Worm (Caenorhabditis elegans) whole organism, L4 larva: ENCODE results near the gene srt-16.
"Not testable (repeated sequence)": the region's sequence is repeated elsewhere in the genome, so short reads cannot be mapped to it uniquely, and the experiment has no call there.

Experiments used
- F10B5.3 ChIP-seq: sonication (generic microtip); optimal IDR thresholded peaks from 2 replicates; lab custom pipeline; 2016; ENCODE audit warnings: mild to moderate bottlenecking, missing genetic modification characterization, missing compliant biosample characterization
- F49E8.2 ChIP-seq: sonication (generic microtip); optimal IDR thresholded peaks from 2 replicates; lab custom pipeline; 2016; ENCODE audit warnings: missing compliant biosample characterization, mild to moderate bottlenecking, missing genetic modification characterization, borderline replicate concordance
- T20F7.1 ChIP-seq: fragments of 200-800 bp; sonication (Bioruptor generic); optimal IDR thresholded peaks from 2 replicates; lab custom pipeline; 2018; ENCODE audit warnings: mild to moderate bottlenecking, missing genetic modification characterization, missing compliant biosample characterization
- ama-1 ChIP-seq: fragments of 150-350 bp; optimal IDR thresholded peaks from 2 replicates; lab custom pipeline; 2014; ENCODE audit warnings: inconsistent platforms, mixed read lengths
- arid-1 ChIP-seq: fragments of 200-800 bp; sonication (Bioruptor generic); conservative IDR thresholded peaks from 2 replicates; pipeline ENCODE4 v1.3.6; 2022; ENCODE audit warnings: missing genetic modification reagents, missing genetic modification characterization, missing compliant biosample characterization
- ceh-20 ChIP-seq: fragments of 200-800 bp; sonication (Bioruptor generic); IDR thresholded peaks from 2 replicates; pipeline ENCODE4 v1.3.6; 2022; ENCODE audit warnings: missing genetic modification reagents, missing genetic modification characterization, missing compliant biosample characterization
- ceh-28 ChIP-seq: fragments of 150-350 bp; optimal IDR thresholded peaks from 2 replicates; lab custom pipeline; 2014; ENCODE audit warnings: missing biosample characterization, missing genetic modification reagents, missing genetic modification characterization
- ceh-44 ChIP-seq: fragments of 200-800 bp; sonication (Bioruptor generic); IDR thresholded peaks from 2 replicates; pipeline ENCODE4 v1.3.6; 2022; ENCODE audit warnings: missing genetic modification reagents, missing genetic modification characterization, missing compliant biosample characterization
- ctbp-1 ChIP-seq: fragments of 200-800 bp; sonication (Bioruptor generic); IDR thresholded peaks from 2 replicates; pipeline ENCODE4 v1.3.6; 2022; ENCODE audit warnings: missing genetic modification reagents, missing genetic modification characterization, missing compliant biosample characterization
- dmd-9 ChIP-seq: fragments of 200-800 bp; sonication (Bioruptor generic); IDR thresholded peaks from 2 replicates; pipeline ENCODE4 v1.3.6; 2022; ENCODE audit warnings: missing genetic modification reagents, missing genetic modification characterization, missing compliant biosample characterization
- duxl-1 ChIP-seq: sonication (generic microtip); optimal IDR thresholded peaks from 2 replicates; lab custom pipeline; 2016; ENCODE audit warnings: mild to moderate bottlenecking, missing genetic modification characterization, moderate library complexity, missing compliant biosample characterization; ENCODE audit not compliant: poor library complexity
- fkh-10 ChIP-seq: fragments of 150-350 bp; optimal IDR thresholded peaks from 2 replicates; lab custom pipeline; 2014; ENCODE audit warnings: missing biosample characterization, missing genetic modification reagents, missing genetic modification characterization
- gei-8 ChIP-seq: fragments of 200-800 bp; sonication (Bioruptor generic); optimal IDR thresholded peaks from 2 replicates; lab custom pipeline; 2018; ENCODE audit warnings: mild to moderate bottlenecking, missing genetic modification characterization, missing compliant biosample characterization
- hif-1 ChIP-seq, 2 experiments: sonication (generic microtip); optimal IDR thresholded peaks; 2 replicates each; lab custom pipeline; 2016 to 2017; ENCODE audit warnings: missing compliant biosample characterization in 2 of 2, missing genetic modification characterization in 2 of 2, missing genetic modification reagents in 2 of 2, missing genotype in 2 of 2, mild to moderate bottlenecking in 1 of 2
- hlh-30 ChIP-seq: sonication (generic microtip); optimal IDR thresholded peaks from 2 replicates; lab custom pipeline; 2017; ENCODE audit warnings: antibody characterized with exemption, mild to moderate bottlenecking, missing genetic modification characterization, missing compliant biosample characterization; ENCODE audit not compliant: insufficient read depth
- lim-7 ChIP-seq: fragments of 200-800 bp; sonication (Bioruptor generic); IDR thresholded peaks from 2 replicates; pipeline ENCODE4 v1.3.6; 2022; ENCODE audit warnings: missing genetic modification characterization, missing compliant biosample characterization
- lsy-2 ChIP-seq, 2 experiments: fragments of 150-350 bp in 1 of 2; sonication (generic microtip) in 1 of 2; optimal IDR thresholded peaks; 2 replicates each; lab custom pipeline; 2014 to 2017; ENCODE audit warnings: missing biosample characterization in 2 of 2, missing genetic modification characterization in 2 of 2
- mdl-1 ChIP-seq, 2 experiments: fragments of 150-350 bp in 1 of 2; sonication (generic microtip) in 1 of 2; optimal IDR thresholded peaks; 2 replicates each; lab custom pipeline; 2014 to 2017; ENCODE audit warnings: missing biosample characterization in 2 of 2, missing genetic modification characterization in 2 of 2
- mxl-2 ChIP-seq: fragments of 200-800 bp; sonication (Bioruptor generic); conservative IDR thresholded peaks from 2 replicates; pipeline ENCODE4 v1.3.6; 2022; ENCODE audit warnings: missing genetic modification reagents, missing genetic modification characterization, missing compliant biosample characterization
- nhr-237 ChIP-seq: sonication (generic microtip); optimal IDR thresholded peaks from 2 replicates; lab custom pipeline; 2017; ENCODE audit warnings: missing biosample characterization, missing genetic modification characterization
- nhr-28 ChIP-seq: fragments of 150-350 bp; optimal IDR thresholded peaks from 2 replicates; lab custom pipeline; 2014; ENCODE audit warnings: missing biosample characterization, missing genetic modification characterization
- nhr-6 ChIP-seq: fragments of 150-350 bp; optimal IDR thresholded peaks from 2 replicates; lab custom pipeline; 2014; ENCODE audit warnings: missing biosample characterization, missing genetic modification characterization
- nhr-76 ChIP-seq: fragments of 150-350 bp; optimal IDR thresholded peaks from 2 replicates; lab custom pipeline; 2014; ENCODE audit warnings: missing biosample characterization, missing genetic modification characterization
- pha-4 ChIP-seq, 2 experiments: fragments of 150-350 bp in 1 of 2; fragments of 200-800 bp in 1 of 2; sonication (Bioruptor generic) in 1 of 2; IDR thresholded peaks in 1 of 2; optimal IDR thresholded peaks in 1 of 2; 2 replicates each; pipeline versions ENCODE4 v1.3.6 to Lab custom; 2014 to 2022; ENCODE audit warnings: missing genetic modification characterization in 2 of 2, missing genetic modification reagents in 2 of 2, missing biosample characterization in 1 of 2, missing compliant biosample characterization in 1 of 2
- pqm-1 ChIP-seq: sonication (generic microtip); optimal IDR thresholded peaks from 2 replicates; lab custom pipeline; 2017; ENCODE audit warnings: missing biosample characterization, missing genetic modification characterization
- snpc-1.2 ChIP-seq: fragments of 200-800 bp; sonication (Bioruptor generic); IDR thresholded peaks from 2 replicates; pipeline ENCODE4 v1.3.6; 2022; ENCODE audit warnings: missing genetic modification reagents, missing genetic modification characterization, missing compliant biosample characterization
- tag-97 ChIP-seq: fragments of 200-800 bp; sonication (Bioruptor generic); IDR thresholded peaks from 2 replicates; pipeline ENCODE4 v1.3.6; 2022; ENCODE audit warnings: missing genetic modification characterization, missing compliant biosample characterization
- tra-1 ChIP-seq: fragments of 200-800 bp; sonication (Bioruptor generic); IDR thresholded peaks from 2 replicates; pipeline ENCODE4 v1.3.6; 2022; ENCODE audit warnings: missing genetic modification reagents, missing genetic modification characterization, missing compliant biosample characterization
- unc-39 ChIP-seq: sonication (generic microtip); optimal IDR thresholded peaks from 2 replicates; lab custom pipeline; 2017; ENCODE audit warnings: missing biosample characterization, missing genetic modification characterization
- unc-62 ChIP-seq, 3 experiments: fragments of 150-350 bp in 1 of 3; sonication (generic microtip); optimal IDR thresholded peaks in 2 of 3; peaks in 1 of 3; 1 replicate in 1 of 3; 2 replicates in 2 of 3; lab custom pipeline; 2014 to 2017; ENCODE audit warnings: missing biosample characterization in 3 of 3, missing genetic modification characterization in 3 of 3, missing genetic modification reagents in 3 of 3, missing genotype in 1 of 3
- zag-1 ChIP-seq: fragments of 150-350 bp; optimal IDR thresholded peaks from 2 replicates; lab custom pipeline; 2014; ENCODE audit warnings: missing biosample characterization, missing genetic modification characterization
- zfp-3 ChIP-seq: fragments of 200-800 bp; sonication (Bioruptor generic); conservative IDR thresholded peaks from 2 replicates; pipeline ENCODE4 v1.3.6; 2022; ENCODE audit warnings: missing genetic modification reagents, missing genetic modification characterization, missing compliant biosample characterization
- zip-11 ChIP-seq: fragments of 200-800 bp; sonication (Bioruptor generic); IDR thresholded peaks from 2 replicates; pipeline ENCODE4 v1.3.6; 2022; ENCODE audit warnings: missing genetic modification characterization, missing compliant biosample characterization
- zip-2 ChIP-seq: fragments of 150-350 bp; optimal IDR thresholded peaks from 2 replicates; lab custom pipeline; 2014; ENCODE audit warnings: missing biosample characterization, missing genetic modification characterization

Gene srt-16

ce11 chrV:3064418-3064817 lies at the start of gene srt-16:
srt-16 (minus strand) TSS chrV:3064518.
- not testable (repeated sequence) for TF ChIP-seq ceh-20 (GFP tag; lab: Robert Waterston, UW); hlh-30; dmd-9

ce11 chrV:3113751-3114150 lies 49.4 kb upstream of the srt-16 start, which contains the start of gene Y73C8C.8:
Y73C8C.8 (minus strand) TSS chrV:3113851.
- no peak for TF ChIP-seq gei-8 (GFP tag; lab: Kevin White, UChicago)
- TF ChIP-seq lim-7 (GFP tag; lab: Robert Waterston, UW), result no peak
- TF ChIP-seq ceh-44 (GFP tag; lab: Robert Waterston, UW), result no peak
- TF ChIP-seq T20F7.1 (GFP tag; lab: Kevin White, UChicago), result no peak
- TF ChIP-seq nhr-6 (tag; lab: Kevin White, UChicago), result no peak
- no peak for TF ChIP-seq unc-39 (tag; lab: Kevin White, UChicago)
- no peak for TF ChIP-seq ctbp-1 (GFP tag; lab: Robert Waterston, UW)
- no peak for TF ChIP-seq F49E8.2
- TF ChIP-seq mxl-2 (GFP tag; lab: Robert Waterston, UW), result no peak
- TF ChIP-seq hif-1 (tag; optimal IDR thresholded peaks at IDR 0.05; lab: Kevin White, UChicago), result no peak
- no peak for TF ChIP-seq nhr-237 (tag; lab: Kevin White, UChicago)
- no peak for TF ChIP-seq mdl-1 (tag; optimal IDR thresholded peaks at IDR 0.05; lab: Kevin White, UChicago)
- no peak for TF ChIP-seq tag-97 (GFP tag; lab: Robert Waterston, UW)
- TF ChIP-seq hlh-30, result no peak
- TF ChIP-seq snpc-1.2 (GFP tag; lab: Robert Waterston, UW), result no peak
- TF ChIP-seq ama-1 (lab: Kevin White, UChicago), result no peak
- no peak for TF ChIP-seq zag-1 (tag; lab: Kevin White, UChicago)
- no peak for TF ChIP-seq zip-11 (GFP tag; lab: Robert Waterston, UW)
- TF ChIP-seq pha-4 (GFP tag; IDR thresholded peaks at IDR 0.05; lab: Robert Waterston, UW), result no peak
- no peak for TF ChIP-seq pha-4 (tag; optimal IDR thresholded peaks at IDR 0.05; lab: Kevin White, UChicago)

- no peak for TF ChIP-seq lsy-2 (tag; optimal IDR thresholded peaks at IDR 0.05; lab: Kevin White, UChicago)
- no peak for TF ChIP-seq fkh-10 (GFP tag; lab: Kevin White, UChicago)
- no peak for TF ChIP-seq ceh-28
- no peak for TF ChIP-seq F10B5.3 (tag; lab: Kevin White, UChicago)
- TF ChIP-seq pqm-1 (tag; lab: Kevin White, UChicago), result peak; percentile 66
- TF ChIP-seq unc-62 (GFP tag; optimal IDR thresholded peaks at IDR 0.05 in 1 of 2; lab: Kevin White, UChicago), result peak in 1 of 2 experiments; percentile 53
- no peak for TF ChIP-seq unc-62 (tag; optimal IDR thresholded peaks at IDR 0.05; lab: Kevin White, UChicago)
- TF ChIP-seq duxl-1 (tag; lab: Kevin White, UChicago), result no peak
- no peak for TF ChIP-seq zip-2
- TF ChIP-seq nhr-28, result peak; percentile 85
Observed at ce11 chrV:3112198-3112597, 47.9 kb upstream of the srt-16 start.

ce11 chrV:3107450-3107849 lies 43.1 kb upstream of the srt-16 start, which contains the start of gene str-68:
str-68 (minus strand) TSS chrV:3107550.
- TF ChIP-seq zfp-3 (GFP tag; lab: Robert Waterston, UW), result no peak
- no peak for TF ChIP-seq tra-1
- no peak for TF ChIP-seq pha-4 (GFP tag; IDR thresholded peaks at IDR 0.05; lab: Robert Waterston, UW)
- TF ChIP-seq pha-4 (tag; optimal IDR thresholded peaks at IDR 0.05; lab: Kevin White, UChicago), result no peak
- TF ChIP-seq lim-7 (GFP tag; lab: Robert Waterston, UW), result no peak
- TF ChIP-seq hif-1 (tag; optimal IDR thresholded peaks at IDR 0.05; lab: Kevin White, UChicago), result no peak
- no peak for TF ChIP-seq arid-1 (GFP tag; lab: Robert Waterston, UW)
- TF ChIP-seq unc-39 (tag; lab: Kevin White, UChicago), result no peak
- TF ChIP-seq ceh-28, result no peak
- no peak for TF ChIP-seq nhr-76 (tag; lab: Kevin White, UChicago)
